Worm (Caenorhabditis elegans): Measurements from ENCODE around the gene Y51H4A.941.

- TF ChIP-seq cog-1 (tag; optimal IDR thresholded peaks at IDR 0.05), result no peak
- TF ChIP-seq med-1 (GFP tag; optimal IDR thresholded peaks at IDR 0.05; ENCODE audit: insufficient read depth), result no peak
- TF ChIP-seq ref-1 (GFP tag; conservative IDR thresholded peaks at IDR 0.05), result no peak
- no peak for TF ChIP-seq ztf-29 (GFP tag; IDR thresholded peaks at IDR 0.05)
- TF ChIP-seq klf-2 (GFP tag; conservative IDR thresholded peaks at IDR 0.05), result no peak
- TF ChIP-seq ztf-23 (GFP tag; IDR thresholded peaks at IDR 0.05), result no peak
These were observed 50.7 kb downstream of the Y51H4A.941 start for ce11 chrIV:16643782-16644181.

Measured in whole organism, midembryonic.